Worm (Caenorhabditis elegans): ENCODE data around the gene Y49F6B.2.

- TF ChIP-seq nhr-67 (tag; optimal IDR thresholded peaks at IDR 0.05) (no peak), skn-1 (tag; optimal IDR thresholded peaks at IDR 0.05) (no peak), nhr-25 (tag; optimal IDR thresholded peaks at IDR 0.05) (no peak)
These were observed 29.0 kb upstream of the Y49F6B.2 start, which contains the start of gene sdz-32 for ce11 chrII:3473744-3474143.

Data from whole organism, L3 larva.